Worm (Caenorhabditis elegans) whole organism, L3 larva: ENCODE results near the gene fbxb-48.

Experiments used
- R02D3.7 ChIP-seq: fragments of 150-350 bp; optimal IDR thresholded peaks from 2 replicates; lab custom pipeline; 2014; ENCODE audit warnings: missing biosample characterization, missing genetic modification characterization
- ZK546.5 ChIP-seq: sonication (generic microtip); optimal IDR thresholded peaks from 2 replicates; lab custom pipeline; 2017; ENCODE audit warnings: missing biosample characterization, missing genetic modification characterization
- aly-2 ChIP-seq: fragments of 150-350 bp; optimal IDR thresholded peaks from 2 replicates; lab custom pipeline; 2014; ENCODE audit warnings: missing biosample characterization, missing genetic modification characterization
- ceh-16 ChIP-seq: sonication (generic microtip); optimal IDR thresholded peaks from 2 replicates; lab custom pipeline; 2017; ENCODE audit warnings: missing biosample characterization, missing genetic modification characterization
- ceh-82 ChIP-seq: fragments of 150-350 bp; optimal IDR thresholded peaks from 2 replicates; lab custom pipeline; 2014; ENCODE audit warnings: missing biosample characterization, missing genetic modification characterization
- ceh-9 ChIP-seq: sonication (generic microtip); optimal IDR thresholded peaks from 2 replicates; lab custom pipeline; 2018; ENCODE audit warnings: missing biosample characterization, missing genetic modification characterization
- daf-12 ChIP-seq: fragments of 150-350 bp; optimal IDR thresholded peaks from 2 replicates; lab custom pipeline; 2014; ENCODE audit warnings: missing biosample characterization, missing genetic modification reagents, missing genetic modification characterization
- egl-27 ChIP-seq: sonication (generic microtip); optimal IDR thresholded peaks from 4 replicates; lab custom pipeline; 2017; ENCODE audit warnings: missing biosample characterization, missing genetic modification reagents, missing genetic modification characterization
- elt-1 ChIP-seq: fragments of 150-350 bp; optimal IDR thresholded peaks from 2 replicates; lab custom pipeline; 2014; ENCODE audit warnings: missing biosample characterization, missing genetic modification characterization
- elt-2 ChIP-seq: sonication (generic microtip); optimal IDR thresholded peaks from 2 replicates; lab custom pipeline; 2016; ENCODE audit warnings: missing genetic modification reagents, mild to moderate bottlenecking, missing genetic modification characterization, missing compliant biosample characterization
- elt-3 ChIP-seq, 3 experiments: fragments of 150-350 bp in 1 of 3; sonication (generic microtip) in 2 of 3; optimal IDR thresholded peaks; 2 replicates in 2 of 3; 4 replicates in 1 of 3; lab custom pipeline; 2014 to 2017; ENCODE audit warnings: missing biosample characterization in 3 of 3, missing genetic modification characterization in 3 of 3
- eor-1 ChIP-seq, 2 experiments: fragments of 150-350 bp; optimal IDR thresholded peaks; 2 replicates each; lab custom pipeline; 2014 to 2018; ENCODE audit warnings: missing biosample characterization in 2 of 2, missing genetic modification characterization in 2 of 2
- fkh-10 ChIP-seq: sonication (generic microtip); optimal IDR thresholded peaks from 2 replicates; lab custom pipeline; 2017; ENCODE audit warnings: missing biosample characterization, missing genetic modification reagents, missing genetic modification characterization
- hmg-11 ChIP-seq: sonication (generic microtip); optimal IDR thresholded peaks from 2 replicates; lab custom pipeline; 2016; ENCODE audit warnings: missing genetic modification characterization, missing compliant biosample characterization
- jun-1 ChIP-seq: fragments of 150-350 bp; optimal IDR thresholded peaks from 2 replicates; lab custom pipeline; 2014; ENCODE audit warnings: missing biosample characterization, missing genetic modification reagents, missing genetic modification characterization
- lin-39 ChIP-seq: fragments of 150-350 bp; optimal IDR thresholded peaks from 2 replicates; lab custom pipeline; 2018; ENCODE audit warnings: missing biosample characterization, missing genetic modification reagents, missing genetic modification characterization
- lsy-12 ChIP-seq: sonication (generic microtip); optimal IDR thresholded peaks from 2 replicates; lab custom pipeline; 2016; ENCODE audit warnings: mild to moderate bottlenecking, missing genetic modification characterization, missing compliant biosample characterization
- mdl-1 ChIP-seq: fragments of 150-350 bp; optimal IDR thresholded peaks from 2 replicates; lab custom pipeline; 2014; ENCODE audit warnings: missing biosample characterization, missing genetic modification characterization
- nfya-1 ChIP-seq: sonication (generic microtip); optimal IDR thresholded peaks from 2 replicates; lab custom pipeline; 2017; ENCODE audit warnings: missing genetic modification characterization, mild to moderate bottlenecking, missing compliant biosample characterization, antibody characterized with exemption, moderate library complexity; ENCODE audit not compliant: insufficient read depth
- nhr-11 ChIP-seq: fragments of 150-350 bp; optimal IDR thresholded peaks from 2 replicates; lab custom pipeline; 2014; ENCODE audit warnings: missing biosample characterization, missing genetic modification characterization
- nhr-12 ChIP-seq: fragments of 150-350 bp; optimal IDR thresholded peaks from 2 replicates; lab custom pipeline; 2014; ENCODE audit warnings: missing biosample characterization, missing genetic modification characterization
- nhr-23 ChIP-seq: fragments of 150-350 bp; optimal IDR thresholded peaks from 2 replicates; lab custom pipeline; 2014; ENCODE audit warnings: missing biosample characterization, missing genetic modification reagents, missing genetic modification characterization
- nhr-237 ChIP-seq: fragments of 150-350 bp; optimal IDR thresholded peaks from 2 replicates; lab custom pipeline; 2014; ENCODE audit warnings: missing biosample characterization, missing genetic modification characterization
- nhr-25 ChIP-seq: sonication (generic microtip); optimal IDR thresholded peaks from 2 replicates; lab custom pipeline; 2017; ENCODE audit warnings: missing biosample characterization, missing genetic modification characterization
- nhr-28 ChIP-seq: fragments of 150-350 bp; optimal IDR thresholded peaks from 2 replicates; lab custom pipeline; 2014; ENCODE audit warnings: missing biosample characterization, missing genetic modification characterization
- nhr-43 ChIP-seq: sonication (generic microtip); optimal IDR thresholded peaks from 2 replicates; lab custom pipeline; 2016; ENCODE audit warnings: mild to moderate bottlenecking, missing genetic modification characterization, missing compliant biosample characterization; ENCODE audit not compliant: poor library complexity, severe bottlenecking
- nhr-67 ChIP-seq: fragments of 150-350 bp; optimal IDR thresholded peaks from 2 replicates; lab custom pipeline; 2014; ENCODE audit warnings: missing biosample characterization, missing genetic modification characterization
- nhr-77 ChIP-seq: fragments of 150-350 bp; optimal IDR thresholded peaks from 2 replicates; lab custom pipeline; 2014; ENCODE audit warnings: missing biosample characterization, missing genetic modification characterization
- pqm-1 ChIP-seq: fragments of 150-350 bp; optimal IDR thresholded peaks from 2 replicates; lab custom pipeline; 2017; ENCODE audit warnings: missing biosample characterization, missing genetic modification characterization, inconsistent platforms
- sea-2 ChIP-seq: fragments of 150-350 bp; sonication (generic microtip); optimal IDR thresholded peaks from 4 replicates; lab custom pipeline; 2014; ENCODE audit warnings: missing biosample characterization, missing genetic modification reagents, missing genetic modification characterization
- unc-39 ChIP-seq: sonication (generic microtip); optimal IDR thresholded peaks from 4 replicates; lab custom pipeline; 2017; ENCODE audit warnings: missing biosample characterization, missing genetic modification characterization
- unc-62 ChIP-seq: fragments of 150-350 bp; sonication (generic microtip); optimal IDR thresholded peaks from 4 replicates; lab custom pipeline; 2014; ENCODE audit warnings: missing biosample characterization, missing genetic modification reagents, missing genetic modification characterization
- zag-1 ChIP-seq: fragments of 150-350 bp; optimal IDR thresholded peaks from 2 replicates; lab custom pipeline; 2014; ENCODE audit warnings: missing biosample characterization, missing genetic modification characterization
- ztf-11 ChIP-seq: fragments of 150-350 bp; optimal IDR thresholded peaks from 2 replicates; lab custom pipeline; 2014; ENCODE audit warnings: missing biosample characterization, missing genetic modification characterization
- ztf-4 ChIP-seq: fragments of 150-350 bp; optimal IDR thresholded peaks from 2 replicates; lab custom pipeline; 2014; ENCODE audit warnings: missing biosample characterization, missing genetic modification characterization

The fbxb-48 gene

DNA sequence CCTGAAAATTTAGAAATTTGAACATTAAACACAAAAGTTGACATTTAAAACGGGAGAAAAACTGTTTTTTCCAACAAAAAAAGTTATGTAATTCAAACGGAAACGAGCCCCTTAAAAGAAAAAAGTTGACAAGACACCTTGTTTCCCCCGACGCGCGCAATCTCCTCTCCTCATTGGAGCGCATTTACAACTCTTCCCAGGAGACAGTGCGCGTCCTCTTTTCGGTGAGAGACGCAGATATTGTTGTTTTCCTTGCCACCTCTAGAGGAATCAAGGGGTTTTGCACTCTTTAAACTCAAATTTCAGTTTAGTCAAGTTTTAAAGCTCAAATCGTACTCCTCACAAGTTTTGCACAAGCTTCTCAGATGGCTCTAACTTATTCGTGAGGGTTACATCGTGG, 23.2 kb downstream of the fbxb-48 start, which contains the start of gene F58E1.13:
TSS of gene F58E1.13 (minus strand) at position 12 of the 400 bp plus-strand sequence.
- TF ChIP-seq jun-1 (tag; lab: Kevin White, UChicago) (no peak), nhr-23 (tag; lab: Kevin White, UChicago) (no peak), ceh-16 (tag; lab: Kevin White, UChicago) (no peak), eor-1 (tag; optimal IDR thresholded peaks at IDR 0.05; lab: Kevin White, UChicago) (no peak), sea-2 (GFP tag; lab: Kevin White, UChicago) (no peak), egl-27 (tag; lab: Kevin White, UChicago) (no peak), nhr-28 (tag; lab: Kevin White, UChicago) (no peak), hmg-11 (tag; lab: Kevin White, UChicago) (no peak), nhr-77 (tag; lab: Kevin White, UChicago) (no peak), nhr-43 (tag; lab: Kevin White, UChicago) (no peak), nhr-25 (tag; lab: Kevin White, UChicago) (no peak), elt-2 (tag; lab: Kevin White, UChicago) (no peak), unc-39 (tag; lab: Kevin White, UChicago) (no peak), mdl-1 (tag; lab: Kevin White, UChicago) (no peak)

DNA sequence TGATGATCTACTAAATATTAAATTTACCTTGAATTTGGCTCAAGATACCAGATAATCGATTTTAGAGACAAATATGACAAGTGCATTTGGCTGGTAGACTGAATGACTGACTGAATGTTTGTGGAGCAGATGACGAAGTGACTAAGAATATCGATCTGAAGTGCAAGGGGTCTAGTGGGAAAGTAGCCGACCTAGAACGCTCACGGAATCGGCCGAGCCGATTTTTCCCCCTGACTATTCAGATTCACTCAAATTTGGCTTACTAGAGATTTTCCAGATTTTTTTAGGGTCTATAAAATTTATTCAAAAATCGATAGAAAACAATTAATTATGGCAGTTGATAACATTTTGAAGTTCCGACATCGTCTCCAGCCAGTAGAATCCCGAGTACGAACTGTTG, 24.5 kb downstream of the fbxb-48 start, which contains the start of gene fbxc-26:
TSS of gene fbxc-26 (minus strand) at position 101 of the 400 bp plus-strand sequence.
- no peak for TF ChIP-seq unc-62 (GFP tag; lab: Kevin White, UChicago)
- no peak for TF ChIP-seq nhr-237 (tag; lab: Kevin White, UChicago)
- no peak for TF ChIP-seq jun-1 (tag; lab: Kevin White, UChicago)
- no peak for TF ChIP-seq sea-2 (GFP tag; lab: Kevin White, UChicago)
- no peak for TF ChIP-seq nhr-11 (tag; lab: Kevin White, UChicago)
- no peak for TF ChIP-seq egl-27 (tag; lab: Kevin White, UChicago)
- TF ChIP-seq nhr-67 (tag; lab: Kevin White, UChicago) = no peak
- no peak for TF ChIP-seq ceh-9 (tag; lab: Kevin White, UChicago)
- TF ChIP-seq nhr-12 (tag; lab: Kevin White, UChicago) = no peak
- no peak for TF ChIP-seq fkh-10 (GFP tag; lab: Kevin White, UChicago)
- TF ChIP-seq aly-2 (tag; lab: Kevin White, UChicago) = no peak
- no peak for TF ChIP-seq daf-12 (tag; lab: Kevin White, UChicago)
- no peak for TF ChIP-seq ceh-16 (tag; lab: Kevin White, UChicago)

DNA sequence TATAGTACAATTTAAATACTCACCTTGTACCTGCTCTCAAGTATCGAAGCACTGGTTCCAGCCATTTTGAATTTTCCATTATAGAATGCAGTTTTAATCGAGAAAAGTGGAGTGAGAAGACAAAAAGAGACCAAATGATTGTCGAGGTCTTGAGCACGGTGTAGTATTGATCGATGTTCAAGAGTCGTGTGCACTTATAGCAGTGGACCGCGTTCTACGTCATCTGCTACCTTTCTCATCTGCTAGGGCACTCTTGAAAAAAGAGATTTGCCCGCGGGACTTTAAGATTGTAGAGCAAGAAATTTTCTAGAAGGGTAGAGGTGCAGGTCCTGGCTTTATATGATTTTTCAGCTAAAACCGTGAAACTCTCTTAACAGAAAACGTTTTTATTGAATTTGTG, 26.2 kb downstream of the fbxb-48 start, which contains the start of gene fbxc-21:
TSS of gene fbxc-21 (minus strand) at position 101 of the 400 bp plus-strand sequence.
- TF ChIP-seq unc-62 (GFP tag; lab: Kevin White, UChicago) (no peak), elt-1 (tag; lab: Kevin White, UChicago) (no peak), lsy-12 (tag; lab: Kevin White, UChicago) (no peak), ZK546.5 (tag; lab: Kevin White, UChicago) (no peak), hmg-11 (tag; lab: Kevin White, UChicago) (no peak), ztf-11 (tag; lab: Kevin White, UChicago) (no peak), nhr-237 (tag; lab: Kevin White, UChicago) (no peak), elt-3 (tag; optimal IDR thresholded peaks at IDR 0.05; lab: Kevin White, UChicago) (no peak)

DNA sequence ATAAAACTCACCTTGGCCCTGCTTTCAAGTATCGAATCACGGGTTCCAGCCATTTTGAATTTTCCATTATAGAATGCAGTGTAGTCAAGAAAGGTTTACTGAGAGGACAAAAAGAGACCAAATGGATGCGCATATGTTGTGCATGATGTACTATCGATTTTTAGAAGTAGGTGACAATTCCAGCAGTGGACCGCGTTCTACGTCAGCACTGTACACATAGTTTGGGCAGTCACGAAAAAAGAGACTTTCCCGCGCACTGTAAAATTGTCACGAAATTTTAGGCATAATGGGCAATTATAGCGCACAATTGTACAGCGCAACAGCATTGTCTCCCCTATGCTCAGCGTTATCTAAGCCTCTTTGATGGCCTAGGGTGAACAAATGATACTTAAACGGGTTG, 28.0 kb downstream of the fbxb-48 start, which contains the start of gene fbxc-22:
TSS of gene fbxc-22 (minus strand) at position 101 of the 400 bp plus-strand sequence.
- no peak for TF ChIP-seq lin-39 (tag; lab: Kevin White, UChicago)
- no peak for TF ChIP-seq elt-2 (tag; lab: Kevin White, UChicago)
- no peak for TF ChIP-seq nhr-67 (tag; lab: Kevin White, UChicago)
- no peak for TF ChIP-seq nfya-1

DNA sequence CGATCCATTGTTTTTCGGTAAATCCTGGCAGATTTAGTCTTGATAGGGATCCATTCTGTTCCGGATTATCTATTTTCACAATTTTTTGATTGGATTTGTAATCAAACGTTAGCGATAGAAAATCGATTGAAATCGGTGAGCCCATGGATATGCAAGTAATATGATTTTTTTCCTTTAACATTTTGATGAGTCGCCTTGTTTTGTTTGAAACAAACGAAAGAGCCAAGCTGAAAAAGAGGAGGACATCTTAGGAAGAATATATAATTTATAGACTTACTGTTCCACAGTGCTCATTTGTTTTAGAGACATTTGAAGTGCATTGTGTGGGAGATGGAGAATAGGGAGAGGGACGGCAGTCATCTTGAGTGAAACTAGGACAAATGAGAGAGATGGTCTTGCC, 30.2 kb downstream of the fbxb-48 start, which contains the start of the genes fbxb-18 and fbxb-19:
TSS of gene fbxb-18 (minus strand) at position 101 of the 400 bp plus-strand sequence.
TSS of gene fbxb-19 (minus strand) at position 369 of the 400 bp plus-strand sequence.
- no peak for TF ChIP-seq R02D3.7
- TF ChIP-seq ztf-4 (tag; lab: Kevin White, UChicago) = no peak
- no peak for TF ChIP-seq nhr-12 (tag; lab: Kevin White, UChicago)
- TF ChIP-seq egl-27 (tag; lab: Kevin White, UChicago) = no peak
- no peak for TF ChIP-seq elt-1 (tag; lab: Kevin White, UChicago)
- no peak for TF ChIP-seq fkh-10 (GFP tag; lab: Kevin White, UChicago)
- TF ChIP-seq nhr-43 (tag; lab: Kevin White, UChicago) = no peak
- TF ChIP-seq daf-12 (tag; lab: Kevin White, UChicago) = no peak
- no peak for TF ChIP-seq elt-2 (tag; lab: Kevin White, UChicago)
- no peak for TF ChIP-seq ceh-9 (tag; lab: Kevin White, UChicago)
- TF ChIP-seq ZK546.5 (tag; lab: Kevin White, UChicago) = no peak
- no peak for TF ChIP-seq nhr-11 (tag; lab: Kevin White, UChicago)
- no peak for TF ChIP-seq nfya-1
- TF ChIP-seq pqm-1 (tag; lab: Kevin White, UChicago) = no peak
- TF ChIP-seq unc-62 (GFP tag; lab: Kevin White, UChicago) = no peak
- no peak for TF ChIP-seq ztf-11 (tag; lab: Kevin White, UChicago)
- no peak for TF ChIP-seq ceh-82 (tag; lab: Kevin White, UChicago)
- no peak for TF ChIP-seq ceh-16 (tag; lab: Kevin White, UChicago)
- TF ChIP-seq zag-1 (tag; lab: Kevin White, UChicago) = no peak
